Worm (Caenorhabditis elegans): ENCODE results near the gene stau-1.

The stau-1 gene

ce11 chrX:1009512-1009911 lies 25.6 kb downstream of the stau-1 start:
- TF ChIP-seq nhr-80 (tag; optimal IDR thresholded peaks at IDR 0.05) (peak; percentile 48), fkh-3 (tag; optimal IDR thresholded peaks at IDR 0.05) (no peak), snpc-3.4 (tag; optimal IDR thresholded peaks at IDR 0.05) (no peak), egl-44 (GFP tag; IDR thresholded peaks at IDR 0.05) (no peak), pbrm-1 (GFP tag; IDR thresholded peaks at IDR 0.05) (no peak), ceh-58 (GFP tag; IDR thresholded peaks at IDR 0.05) (0 out of 2 replicates have a peak, but pooled peaks have one; percentile 22), lin-26 (GFP tag; IDR thresholded peaks at IDR 0.05) (no peak), mcd-1 (GFP tag; IDR thresholded peaks at IDR 0.05) (no peak), attf-6 (GFP tag; IDR thresholded peaks at IDR 0.05) (no peak), nfya-2 (GFP tag; IDR thresholded peaks at IDR 0.05) (no peak)

ce11 chrX:1005026-1005425 lies 30.1 kb downstream of the stau-1 start:
- TF ChIP-seq ceh-40 (GFP tag; IDR thresholded peaks at IDR 0.05) = no peak
- TF ChIP-seq madf-8 (GFP tag; conservative IDR thresholded peaks at IDR 0.05) = no peak
- TF ChIP-seq ceh-27 (GFP tag; optimal IDR thresholded peaks at IDR 0.05) = no peak
- TF ChIP-seq dpff-1 (tag; optimal IDR thresholded peaks at IDR 0.05) = no peak
- no peak for TF ChIP-seq lin-35 (GFP tag; optimal IDR thresholded peaks at IDR 0.05)
- no peak for TF ChIP-seq Y95B8A.8 (GFP tag; IDR thresholded peaks at IDR 0.05)
- TF ChIP-seq B0261.1 (tag; optimal IDR thresholded peaks at IDR 0.05) = no peak
- TF ChIP-seq lsl-1 (GFP tag; optimal IDR thresholded peaks at IDR 0.05) = no peak
- no peak for TF ChIP-seq pbrm-1 (GFP tag; IDR thresholded peaks at IDR 0.05)
- no peak for TF ChIP-seq K11D2.4 (GFP tag; IDR thresholded peaks at IDR 0.05)
- TF ChIP-seq repo-1 (tag; optimal IDR thresholded peaks at IDR 0.05) = no peak

ce11 chrX:1004037-1004436 lies 31.0 kb downstream of the stau-1 start, which contains the start of gene cutl-21:
TSS of gene cutl-21 (plus strand) at chrX:1004337.
- TF ChIP-seq B0261.1 (tag; optimal IDR thresholded peaks at IDR 0.05) (no peak), ztf-28 (GFP tag; IDR thresholded peaks at IDR 0.05) (no peak), tbp1 (GFP tag; optimal IDR thresholded peaks at IDR 0.05) (no peak), lir-1 (GFP tag; conservative IDR thresholded peaks at IDR 0.05) (no peak), nhr-179 (tag; optimal IDR thresholded peaks at IDR 0.05) (no peak), Y79H2A.3 (GFP tag; conservative IDR thresholded peaks at IDR 0.05) (no peak), somi-1 (GFP tag; optimal IDR thresholded peaks at IDR 0.05) (no peak), attf-5 (GFP tag; optimal IDR thresholded peaks at IDR 0.05) (no peak), T26A5.8 (tag; optimal IDR thresholded peaks at IDR 0.05) (no peak), ztf-25 (GFP tag; IDR thresholded peaks at IDR 0.05) (no peak), akir-1 (GFP tag; optimal IDR thresholded peaks at IDR 0.05) (no peak), unc-130 (GFP tag; optimal IDR thresholded peaks at IDR 0.05) (no peak), nhr-27 (tag; optimal IDR thresholded peaks at IDR 0.05) (no peak)

ce11 chrX:994678-995077 lies 40.4 kb downstream of the stau-1 start:
- TF ChIP-seq F39B2.1 (GFP tag; IDR thresholded peaks at IDR 0.05) (no peak), hrde-1 (tag; optimal IDR thresholded peaks at IDR 0.05; ENCODE audit: borderline replicate concordance) (no peak), efl-1 (GFP tag; optimal IDR thresholded peaks at IDR 0.05) (no peak), let-526 (GFP tag; IDR thresholded peaks at IDR 0.05) (no peak), fkh-3 (tag; optimal IDR thresholded peaks at IDR 0.05) (no peak), nhr-27 (tag; optimal IDR thresholded peaks at IDR 0.05) (no peak), ccch-3 (GFP tag; optimal IDR thresholded peaks at IDR 0.05) (no peak), F37B4.10 (GFP tag; IDR thresholded peaks at IDR 0.05) (no peak), tbx-9 (tag; optimal IDR thresholded peaks at IDR 0.05; ENCODE audit: borderline replicate concordance) (no peak), F55B11.4 (tag; optimal IDR thresholded peaks at IDR 0.05; ENCODE audit: borderline replicate concordance, insufficient read depth) (no peak), ama-1 (optimal IDR thresholded peaks at IDR 0.05) (no peak), ama-1 (GFP tag; optimal IDR thresholded peaks at IDR 0.05) (no peak), akir-1 (GFP tag; optimal IDR thresholded peaks at IDR 0.05) (no peak), pbrm-1 (GFP tag; IDR thresholded peaks at IDR 0.05) (no peak), F57C9.4 (tag; optimal IDR thresholded peaks at IDR 0.05) (no peak)

Measured in whole organism, young adult.